Worm (Caenorhabditis elegans) whole organism, midembryonic: ENCODE results near the gene dpy-28.

Experiments used
- ref-1 ChIP-seq: fragments of 200-800 bp; sonication (Bioruptor generic); conservative IDR thresholded peaks from 2 replicates; pipeline ENCODE4 v1.3.6; 2022; ENCODE audit warnings: missing genetic modification reagents, missing genetic modification characterization, missing compliant biosample characterization
- ztf-23 ChIP-seq: fragments of 200-800 bp; sonication (Bioruptor generic); IDR thresholded peaks from 2 replicates; pipeline ENCODE4 v1.3.6; 2022; ENCODE audit warnings: missing genetic modification reagents, missing genetic modification characterization, missing compliant biosample characterization

DNA sequence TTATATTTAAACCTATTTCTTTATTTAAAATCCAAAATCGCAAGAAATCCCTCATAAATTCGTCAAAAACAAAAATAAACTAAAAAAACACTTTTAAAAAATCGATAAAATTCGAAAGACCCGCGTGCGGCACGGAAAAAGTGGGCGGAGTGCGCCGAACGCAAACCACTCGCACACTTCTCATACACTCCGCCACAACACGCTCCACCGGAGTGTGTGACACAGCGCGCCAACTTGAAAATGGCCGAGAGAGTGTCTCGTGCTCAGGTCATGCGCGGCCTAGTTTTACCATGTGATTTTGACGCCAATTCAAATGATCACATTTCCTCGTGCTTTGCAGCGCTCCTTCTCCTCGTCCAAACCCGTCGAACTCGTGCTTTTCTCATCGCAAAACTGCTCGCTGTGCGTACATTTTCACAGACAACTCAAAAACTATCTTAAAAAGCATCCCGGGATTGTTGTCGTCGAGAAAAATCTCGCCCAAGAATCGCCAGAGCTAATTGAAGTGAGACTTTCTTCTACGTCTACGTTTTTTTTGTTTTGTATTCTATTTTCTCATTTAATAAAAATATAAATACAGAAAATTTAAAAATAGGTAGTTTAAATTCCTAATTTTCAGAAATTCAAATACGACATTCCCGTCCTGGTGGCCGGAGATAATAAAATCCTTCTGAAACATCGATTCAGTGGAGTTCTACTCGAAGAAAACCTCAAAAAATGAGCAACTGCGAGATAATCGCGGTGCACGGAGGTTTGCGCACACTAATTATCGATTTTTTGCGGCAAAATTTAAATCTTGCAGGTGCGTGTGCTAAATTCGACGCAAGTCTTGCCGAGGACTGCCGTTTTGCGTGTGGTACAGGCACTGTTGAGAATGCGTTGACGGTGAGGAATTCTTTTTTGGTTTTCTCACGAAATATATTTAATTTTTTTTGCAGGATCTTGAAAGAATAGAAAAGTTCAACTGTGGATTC is 3.6 kb upstream of the dpy-28 start, which contains the start of gene tasp-1:
- TF ChIP-seq ztf-23 (GFP tag; lab: Robert Waterston, UW): peak; percentile 100
- TF ChIP-seq ref-1 (GFP tag; lab: Robert Waterston, UW): peak; percentile 80
